Fruit fly (Drosophila melanogaster): Measurements from ENCODE around the gene CG3198.

DNA sequence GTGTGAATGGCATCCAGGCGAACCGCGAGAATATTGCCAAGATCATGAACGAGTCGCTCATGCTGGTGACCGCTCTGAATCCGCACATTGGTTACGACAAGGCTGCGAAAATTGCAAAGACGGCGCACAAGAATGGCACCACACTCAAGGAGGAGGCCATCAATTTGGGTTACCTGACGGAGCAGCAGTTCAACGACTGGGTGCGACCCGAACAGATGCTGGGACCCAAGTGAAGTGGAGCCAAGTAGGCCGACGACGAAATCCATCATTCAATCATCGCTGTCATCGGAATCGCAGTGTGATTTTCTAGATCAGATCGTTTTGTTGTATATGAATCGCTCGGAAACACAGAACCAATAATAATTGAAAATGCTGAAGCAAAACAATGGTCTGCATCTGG, 7.7 kb upstream of the CG3198 start, which contains the start of gene Fum2:
- no peak for TF ChIP-seq CTCF (optimal IDR thresholded peaks at IDR 0.05)
- no peak for TF ChIP-seq CG8478 (optimal IDR thresholded peaks at IDR 0.05)
